Worm (Caenorhabditis elegans) whole organism, L1 larva: ENCODE results near the gene abu-12.

Experiments
- alr-1 ChIP-seq: fragments of 200-800 bp; sonication (Bioruptor generic); optimal IDR thresholded peaks from 2 replicates; lab custom pipeline; 2018; ENCODE audit warnings: borderline replicate concordance, mild to moderate bottlenecking, missing genetic modification characterization, missing compliant biosample characterization
- fos-1 ChIP-seq: fragments of 150-350 bp; optimal IDR thresholded peaks from 2 replicates; lab custom pipeline; 2014; ENCODE audit warnings: missing biosample characterization, missing genetic modification characterization
- pax-3 ChIP-seq: fragments of 200-800 bp; sonication (Bioruptor generic); optimal IDR thresholded peaks from 2 replicates; lab custom pipeline; 2018; ENCODE audit warnings: mild to moderate bottlenecking, missing genetic modification characterization, moderate library complexity, missing compliant biosample characterization
- skn-1 ChIP-seq: fragments of 150-350 bp; optimal IDR thresholded peaks from 2 replicates; lab custom pipeline; 2014; ENCODE audit warnings: missing biosample characterization, missing genetic modification characterization
- unc-130 ChIP-seq: fragments of 150-350 bp; optimal IDR thresholded peaks from 2 replicates; lab custom pipeline; 2017; ENCODE audit warnings: missing biosample characterization, missing genetic modification characterization, inconsistent platforms
- zag-1 ChIP-seq: fragments of 150-350 bp; optimal IDR thresholded peaks from 2 replicates; lab custom pipeline; 2014; ENCODE audit warnings: missing biosample characterization, missing genetic modification characterization

DNA sequence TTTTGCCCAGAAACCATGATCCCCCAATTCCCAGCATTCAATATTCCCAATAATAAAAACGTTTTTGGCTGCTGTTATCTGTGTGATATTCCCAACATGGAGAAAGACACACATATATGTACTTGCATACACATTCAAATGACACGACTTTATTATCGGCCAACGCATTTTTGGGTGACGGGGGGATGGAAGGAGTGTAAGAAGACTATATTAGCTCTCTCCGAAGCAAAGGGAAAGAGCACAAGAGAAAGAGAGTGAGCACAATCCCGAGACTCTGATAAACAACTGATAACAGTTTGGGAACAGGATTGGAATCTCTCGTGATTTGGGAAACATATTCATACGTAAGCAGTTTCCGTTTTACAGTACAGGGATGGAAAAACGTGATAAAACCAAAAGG, 17.0 kb downstream of the abu-12 start:
- TF ChIP-seq fos-1 (tag; lab: Kevin White, UChicago), result no peak
- no peak for TF ChIP-seq pax-3 (tag; lab: Kevin White, UChicago)
- TF ChIP-seq alr-1 (tag; lab: Kevin White, UChicago), result no peak
- no peak for TF ChIP-seq skn-1 (tag; lab: Kevin White, UChicago)
- no peak for TF ChIP-seq zag-1 (tag; lab: Kevin White, UChicago)
- TF ChIP-seq unc-130, result no peak
